Worm (Caenorhabditis elegans): Measurements from ENCODE around the gene thn-2.

The thn-2 gene

ce11 chrIV:12382864-12383263 is at the start of gene thn-2:
Gene thn-2, plus strand, starts transcription at chrIV:12383170.
- no peak for TF ChIP-seq tab-1 (GFP tag; IDR thresholded peaks at IDR 0.05)
- TF ChIP-seq klf-2 (GFP tag; conservative IDR thresholded peaks at IDR 0.05) = no peak
- no peak for TF ChIP-seq T22C8.4 (GFP tag; IDR thresholded peaks at IDR 0.05)
- TF ChIP-seq ztf-23 (GFP tag; IDR thresholded peaks at IDR 0.05) = no peak
- TF ChIP-seq med-1 (GFP tag; optimal IDR thresholded peaks at IDR 0.05; ENCODE audit: insufficient read depth) = no peak
- TF ChIP-seq cog-1 (tag; optimal IDR thresholded peaks at IDR 0.05) = no peak
- no peak for TF ChIP-seq ztf-29 (GFP tag; IDR thresholded peaks at IDR 0.05)
- TF ChIP-seq flt-1 (GFP tag; IDR thresholded peaks at IDR 0.05) = no peak
- TF ChIP-seq ref-1 (GFP tag; conservative IDR thresholded peaks at IDR 0.05) = no peak

- TF ChIP-seq ref-1 (GFP tag; conservative IDR thresholded peaks at IDR 0.05) (no peak), med-1 (GFP tag; optimal IDR thresholded peaks at IDR 0.05; ENCODE audit: insufficient read depth) (no peak), T22C8.4 (GFP tag; IDR thresholded peaks at IDR 0.05) (no peak), flt-1 (GFP tag; IDR thresholded peaks at IDR 0.05) (no peak), tab-1 (GFP tag; IDR thresholded peaks at IDR 0.05) (no peak), klf-2 (GFP tag; conservative IDR thresholded peaks at IDR 0.05) (no peak)
Measured at ce11 chrIV:12334142-12334541, 48.8 kb upstream of the thn-2 start.

- no peak for TF ChIP-seq flt-1 (GFP tag; IDR thresholded peaks at IDR 0.05)
- TF ChIP-seq ref-1 (GFP tag; conservative IDR thresholded peaks at IDR 0.05) = no peak
- no peak for TF ChIP-seq klf-2 (GFP tag; conservative IDR thresholded peaks at IDR 0.05)
- no peak for TF ChIP-seq med-1 (GFP tag; optimal IDR thresholded peaks at IDR 0.05; ENCODE audit: insufficient read depth)
Measured at ce11 chrIV:12334708-12335107, 48.3 kb upstream of the thn-2 start.

- no peak for TF ChIP-seq cog-1 (tag; optimal IDR thresholded peaks at IDR 0.05)
- TF ChIP-seq ztf-29 (GFP tag; IDR thresholded peaks at IDR 0.05) = no peak
- no peak for TF ChIP-seq ref-1 (GFP tag; conservative IDR thresholded peaks at IDR 0.05)
- no peak for TF ChIP-seq T22C8.4 (GFP tag; IDR thresholded peaks at IDR 0.05)
- TF ChIP-seq ztf-23 (GFP tag; IDR thresholded peaks at IDR 0.05) = no peak
- TF ChIP-seq tab-1 (GFP tag; IDR thresholded peaks at IDR 0.05) = no peak
- TF ChIP-seq med-1 (GFP tag; optimal IDR thresholded peaks at IDR 0.05; ENCODE audit: insufficient read depth) = no peak
- TF ChIP-seq klf-2 (GFP tag; conservative IDR thresholded peaks at IDR 0.05) = no peak
- TF ChIP-seq flt-1 (GFP tag; IDR thresholded peaks at IDR 0.05) = no peak
Measured at ce11 chrIV:12335248-12335647, 47.7 kb upstream of the thn-2 start.

- TF ChIP-seq klf-2 (GFP tag; conservative IDR thresholded peaks at IDR 0.05) (no peak), med-1 (GFP tag; optimal IDR thresholded peaks at IDR 0.05; ENCODE audit: insufficient read depth) (no peak), ref-1 (GFP tag; conservative IDR thresholded peaks at IDR 0.05) (no peak), ztf-23 (GFP tag; IDR thresholded peaks at IDR 0.05) (no peak), T22C8.4 (GFP tag; IDR thresholded peaks at IDR 0.05) (no peak), tab-1 (GFP tag; IDR thresholded peaks at IDR 0.05) (no peak), cog-1 (tag; optimal IDR thresholded peaks at IDR 0.05) (no peak), ztf-29 (GFP tag; IDR thresholded peaks at IDR 0.05) (no peak), flt-1 (GFP tag; IDR thresholded peaks at IDR 0.05) (no peak)
Measured at ce11 chrIV:12335798-12336197, 47.2 kb upstream of the thn-2 start, which contains the start of gene F19B6.1. Gene F19B6.1, minus strand, starts transcription at chrIV:12336075.

- TF ChIP-seq tab-1 (GFP tag; IDR thresholded peaks at IDR 0.05) = no peak
- no peak for TF ChIP-seq ztf-23 (GFP tag; IDR thresholded peaks at IDR 0.05)
Measured at ce11 chrIV:12336893-12337627, 45.9 kb upstream of the thn-2 start, which contains the start of the genes F19B6.10 and wht-5. Gene F19B6.10, plus strand, starts transcription at chrIV:12337193. Gene wht-5, plus strand, starts transcription at chrIV:12337577.

ce11 chrIV:12340885-12341284 is 42.1 kb upstream of the thn-2 start:
- TF ChIP-seq T22C8.4 (GFP tag; IDR thresholded peaks at IDR 0.05) = no peak
- no peak for TF ChIP-seq tab-1 (GFP tag; IDR thresholded peaks at IDR 0.05)
- TF ChIP-seq cog-1 (tag; optimal IDR thresholded peaks at IDR 0.05) = no peak
- no peak for TF ChIP-seq med-1 (GFP tag; optimal IDR thresholded peaks at IDR 0.05; ENCODE audit: insufficient read depth)
- TF ChIP-seq ref-1 (GFP tag; conservative IDR thresholded peaks at IDR 0.05) = no peak
- no peak for TF ChIP-seq ztf-23 (GFP tag; IDR thresholded peaks at IDR 0.05)
- TF ChIP-seq flt-1 (GFP tag; IDR thresholded peaks at IDR 0.05) = no peak
- TF ChIP-seq ztf-29 (GFP tag; IDR thresholded peaks at IDR 0.05) = no peak
- TF ChIP-seq klf-2 (GFP tag; conservative IDR thresholded peaks at IDR 0.05) = no peak

- TF ChIP-seq ref-1 (GFP tag; conservative IDR thresholded peaks at IDR 0.05) (no peak), tab-1 (GFP tag; IDR thresholded peaks at IDR 0.05) (no peak), med-1 (GFP tag; optimal IDR thresholded peaks at IDR 0.05; ENCODE audit: insufficient read depth) (no peak), ztf-23 (GFP tag; IDR thresholded peaks at IDR 0.05) (no peak), ztf-29 (GFP tag; IDR thresholded peaks at IDR 0.05) (no peak), cog-1 (tag; optimal IDR thresholded peaks at IDR 0.05) (no peak), T22C8.4 (GFP tag; IDR thresholded peaks at IDR 0.05) (no peak), klf-2 (GFP tag; conservative IDR thresholded peaks at IDR 0.05) (no peak), flt-1 (GFP tag; IDR thresholded peaks at IDR 0.05) (no peak)
Measured at ce11 chrIV:12349639-12350038, 33.3 kb upstream of the thn-2 start, which contains the start of gene best-22. Gene best-22, plus strand, starts transcription at chrIV:12349939.

ce11 chrIV:12350235-12350634 is 32.7 kb upstream of the thn-2 start:
- TF ChIP-seq cog-1 (tag; optimal IDR thresholded peaks at IDR 0.05) = no peak

ce11 chrIV:12359979-12360378 is 23.0 kb upstream of the thn-2 start:
- no peak for TF ChIP-seq T22C8.4 (GFP tag; IDR thresholded peaks at IDR 0.05)
- TF ChIP-seq med-1 (GFP tag; optimal IDR thresholded peaks at IDR 0.05; ENCODE audit: insufficient read depth) = no peak
- TF ChIP-seq cog-1 (tag; optimal IDR thresholded peaks at IDR 0.05) = no peak
